Fruit fly (Drosophila melanogaster) whole organism, adult: ENCODE measurements around the gene CG9171.

Source experiments
- CG12768 ChIP-seq: fragments of 200-800 bp; sonication (Bioruptor generic); optimal IDR thresholded peaks from 2 replicates; lab custom pipeline; 2017; ENCODE audit warnings: missing biosample characterization, missing genetic modification characterization, mild to moderate bottlenecking, moderate library complexity, missing genetic modification reagents
- Hr96 ChIP-seq: fragments of 200-800 bp; sonication (Bioruptor generic); optimal IDR thresholded peaks from 2 replicates; lab custom pipeline; 2016; ENCODE audit warnings: missing biosample characterization, missing genetic modification characterization
- Mnt ChIP-seq: fragments of 200-800 bp; sonication (Bioruptor generic); optimal IDR thresholded peaks from 2 replicates; lab custom pipeline; 2016; ENCODE audit warnings: missing biosample characterization, mild to moderate bottlenecking, missing genetic modification characterization
- bab1 ChIP-seq: fragments of 200-800 bp; sonication (Bioruptor generic); optimal IDR thresholded peaks from 3 replicates; lab custom pipeline; 2019; ENCODE audit warnings: missing biosample characterization, mild to moderate bottlenecking, missing genetic modification characterization, moderate library complexity
- kay ChIP-seq: fragments of 200-800 bp; sonication (Bioruptor generic); peaks from one replicate; lab custom pipeline; 2016; ENCODE audit warnings: missing biosample characterization, missing genetic modification characterization, borderline replicate concordance
- ovo ChIP-seq: fragments of 200-800 bp; sonication (Bioruptor generic); optimal IDR thresholded peaks from 2 replicates; lab custom pipeline; 2016; ENCODE audit warnings: missing biosample characterization, missing genetic modification characterization
- tj ChIP-seq: fragments of 200-800 bp; sonication (Bioruptor generic); optimal IDR thresholded peaks from 3 replicates; lab custom pipeline; 2017; ENCODE audit warnings: missing biosample characterization, mild to moderate bottlenecking, missing genetic modification characterization, moderate library complexity
- toe ChIP-seq: fragments of 200-800 bp; sonication (Bioruptor generic); optimal IDR thresholded peaks from 2 replicates; lab custom pipeline; 2016; ENCODE audit warnings: missing biosample characterization, missing genetic modification characterization

- no peak for TF ChIP-seq kay
- no peak for TF ChIP-seq bab1
- no peak for TF ChIP-seq toe (GFP tag; lab: Kevin White, UChicago)
- TF ChIP-seq ovo (GFP tag; lab: Kevin White, UChicago): no peak
- TF ChIP-seq Mnt: no peak
- no peak for TF ChIP-seq CG12768
- no peak for TF ChIP-seq Hr96 (GFP tag; lab: Kevin White, UChicago)
- TF ChIP-seq tj: no peak
These were observed 54.2 kb downstream of the CG9171 start, which contains the start of gene CG11029 for dm6 chr2L:5745857-5746256.
